Fruit fly (Drosophila melanogaster): Measurements from ENCODE around the gene WDR79.

Gene WDR79

dm6 chr2L:6118212-6118611, 9.4 kb downstream of the WDR79 start, which contains the start of gene CG31642:
Gene CG31642 (plus strand): TSS chr2L:6118512.
- TF ChIP-seq h (optimal IDR thresholded peaks at IDR 0.05) (no peak), psq (optimal IDR thresholded peaks at IDR 0.05) (no peak), Myc (optimal IDR thresholded peaks at IDR 0.05) (no peak)

DNA sequence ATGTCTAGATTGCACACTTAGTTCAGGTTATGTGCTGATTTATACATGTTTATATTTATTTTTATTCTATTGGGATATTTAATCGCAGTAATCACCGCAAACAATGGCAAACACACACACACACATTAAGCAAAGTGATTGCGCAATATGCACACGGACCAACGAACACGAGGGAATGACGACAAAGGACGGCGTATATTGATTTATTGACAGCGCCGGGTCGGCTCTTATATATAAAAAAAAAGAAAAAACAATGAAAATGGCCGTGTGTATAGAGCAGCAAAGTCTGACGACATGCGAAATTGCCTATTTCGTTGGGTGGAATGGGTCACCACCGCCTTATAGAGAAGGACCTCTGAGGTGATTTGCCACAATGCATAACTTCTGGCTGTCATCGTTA, 16.8 kb downstream of the WDR79 start:
- no peak for TF ChIP-seq insv (optimal IDR thresholded peaks at IDR 0.05)

DNA sequence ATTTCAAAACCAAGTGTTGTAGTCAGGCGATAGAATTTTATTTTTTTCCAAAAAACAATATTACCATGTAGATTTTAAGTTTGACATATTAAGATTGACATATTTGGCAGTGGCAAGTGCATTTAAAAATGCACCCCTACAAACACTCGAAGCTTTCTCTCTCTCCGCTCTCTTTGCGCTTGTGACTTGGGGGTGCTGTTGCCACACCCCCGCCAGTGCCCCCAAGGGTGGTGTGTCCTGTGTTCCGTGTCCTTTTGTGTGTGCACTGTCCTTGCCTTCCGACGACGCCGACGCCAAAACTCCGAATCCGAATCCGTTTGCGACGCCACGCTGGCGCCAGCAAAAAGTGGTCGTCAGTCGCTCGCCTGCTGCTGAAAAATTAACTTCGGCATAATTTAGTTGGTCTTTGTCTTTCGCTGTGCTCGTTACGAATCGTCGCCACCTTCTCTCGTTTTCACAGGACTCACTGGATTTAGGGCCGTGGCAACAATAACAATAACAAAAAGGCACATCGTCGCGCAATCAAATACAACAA, 18.2 kb downstream of the WDR79 start:
- TF ChIP-seq ttk (optimal IDR thresholded peaks at IDR 0.05), result no peak
- TF ChIP-seq Sin3A (optimal IDR thresholded peaks at IDR 0.05), result no peak
- TF ChIP-seq insv (optimal IDR thresholded peaks at IDR 0.05), result no peak
- no peak for TF ChIP-seq Myc (optimal IDR thresholded peaks at IDR 0.05)
- no peak for TF ChIP-seq psq (optimal IDR thresholded peaks at IDR 0.05)
- TF ChIP-seq h (optimal IDR thresholded peaks at IDR 0.05), result no peak

DNA sequence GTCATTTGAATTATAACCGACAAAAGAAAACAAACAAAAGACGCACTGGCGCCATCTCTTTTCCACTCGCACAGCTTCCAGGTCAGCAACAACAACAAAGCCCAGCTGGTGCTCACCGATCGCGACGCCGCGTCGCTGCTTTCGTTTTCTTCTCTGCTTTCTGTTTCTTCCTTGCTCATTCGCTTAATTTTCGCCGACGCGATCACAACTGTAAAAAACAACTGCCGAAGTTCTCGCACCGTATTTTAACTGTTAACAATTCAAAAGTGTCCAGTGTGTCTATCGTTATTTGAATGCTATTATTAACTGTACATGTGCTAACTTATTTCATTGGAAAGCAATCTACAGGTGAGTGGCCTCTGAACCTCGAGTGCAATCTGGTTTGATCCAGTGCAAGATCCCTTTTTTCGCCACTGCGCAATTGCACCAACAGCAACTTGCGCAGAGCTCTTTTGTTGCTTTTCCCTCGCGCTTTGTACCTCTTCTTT, 27.3 kb downstream of the WDR79 start, which contains the start of gene stai:
stai (plus strand) TSS at position 176 of the 488 bp plus-strand sequence.
- no peak for TF ChIP-seq h (optimal IDR thresholded peaks at IDR 0.05)
- TF ChIP-seq insv (optimal IDR thresholded peaks at IDR 0.05), result no peak
- no peak for TF ChIP-seq Myc (optimal IDR thresholded peaks at IDR 0.05)
- TF ChIP-seq psq (optimal IDR thresholded peaks at IDR 0.05), result no peak
- TF ChIP-seq ttk (optimal IDR thresholded peaks at IDR 0.05), result no peak
- TF ChIP-seq Sin3A (optimal IDR thresholded peaks at IDR 0.05), result no peak

dm6 chr2L:6099270-6099644, 28.3 kb downstream of the WDR79 start:
- TF ChIP-seq Sin3A (optimal IDR thresholded peaks at IDR 0.05) (no peak), insv (optimal IDR thresholded peaks at IDR 0.05) (no peak), h (optimal IDR thresholded peaks at IDR 0.05) (no peak), Myc (optimal IDR thresholded peaks at IDR 0.05) (no peak), psq (optimal IDR thresholded peaks at IDR 0.05) (no peak), ttk (optimal IDR thresholded peaks at IDR 0.05) (no peak)

- TF ChIP-seq Sin3A (optimal IDR thresholded peaks at IDR 0.05) (no peak), h (optimal IDR thresholded peaks at IDR 0.05) (no peak), insv (optimal IDR thresholded peaks at IDR 0.05) (no peak), Myc (optimal IDR thresholded peaks at IDR 0.05) (no peak), psq (optimal IDR thresholded peaks at IDR 0.05) (no peak), ttk (optimal IDR thresholded peaks at IDR 0.05) (no peak)
Measured at dm6 chr2L:6098479-6099269, 28.9 kb downstream of the WDR79 start, which contains the start of gene CG9175. Gene CG9175 (minus strand): TSS chr2L:6098966.

DNA sequence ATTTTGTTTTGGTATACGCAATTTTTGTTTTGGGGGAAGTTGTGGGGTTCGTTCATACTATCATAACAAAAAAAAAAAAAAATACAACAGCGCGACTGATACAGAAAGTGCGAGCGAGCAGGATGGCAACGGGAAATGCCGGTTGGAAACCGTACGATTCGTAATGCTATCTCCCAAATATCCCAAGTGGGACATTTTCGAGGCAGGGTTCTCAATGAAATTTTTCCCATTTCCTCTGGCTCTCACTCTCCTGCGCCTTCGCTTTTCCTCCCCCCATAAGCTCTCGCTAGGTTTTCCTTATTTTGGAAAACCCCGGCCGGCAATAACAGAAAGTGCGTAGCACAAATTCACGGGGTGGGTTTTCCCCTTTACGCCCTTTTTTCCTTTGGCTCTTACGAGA, 35.3 kb downstream of the WDR79 start:
- TF ChIP-seq h (optimal IDR thresholded peaks at IDR 0.05), result no peak
- TF ChIP-seq Sin3A (optimal IDR thresholded peaks at IDR 0.05), result no peak
- TF ChIP-seq Myc (optimal IDR thresholded peaks at IDR 0.05), result no peak
- no peak for TF ChIP-seq insv (optimal IDR thresholded peaks at IDR 0.05)
- TF ChIP-seq psq (optimal IDR thresholded peaks at IDR 0.05), result no peak
- TF ChIP-seq ttk (optimal IDR thresholded peaks at IDR 0.05), result no peak

dm6 chr2L:6090786-6091716, 36.5 kb downstream of the WDR79 start, which contains the start of gene CG45075:
Gene CG45075 (plus strand): TSS chr2L:6091412.
- TF ChIP-seq Myc (optimal IDR thresholded peaks at IDR 0.05) (no peak), ttk (optimal IDR thresholded peaks at IDR 0.05) (no peak), Sin3A (optimal IDR thresholded peaks at IDR 0.05) (no peak), psq (optimal IDR thresholded peaks at IDR 0.05) (no peak), insv (optimal IDR thresholded peaks at IDR 0.05) (no peak), h (optimal IDR thresholded peaks at IDR 0.05) (no peak)

DNA sequence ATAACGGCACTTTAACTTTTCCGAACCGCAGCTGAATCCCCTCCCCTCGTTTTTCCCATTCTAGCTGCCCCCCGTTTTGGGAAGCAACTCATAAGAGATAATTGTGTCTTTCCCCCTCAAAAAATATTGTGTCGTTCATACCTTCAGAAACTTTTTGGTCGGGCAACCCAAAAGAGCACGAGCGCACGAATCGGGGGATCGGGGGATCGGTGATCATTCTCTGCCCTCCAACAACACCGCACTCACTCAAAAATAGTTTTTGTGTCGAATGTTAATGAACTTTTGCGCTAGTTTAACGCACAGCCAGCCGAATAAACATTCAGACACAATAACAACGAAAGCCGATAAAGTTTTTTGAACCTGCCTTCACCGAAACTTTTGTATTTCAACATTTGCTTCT, 37.2 kb downstream of the WDR79 start:
- TF ChIP-seq h (optimal IDR thresholded peaks at IDR 0.05), result no peak
- no peak for TF ChIP-seq insv (optimal IDR thresholded peaks at IDR 0.05)
- TF ChIP-seq Sin3A (optimal IDR thresholded peaks at IDR 0.05), result no peak
- no peak for TF ChIP-seq psq (optimal IDR thresholded peaks at IDR 0.05)
- no peak for TF ChIP-seq Myc (optimal IDR thresholded peaks at IDR 0.05)
- no peak for TF ChIP-seq ttk (optimal IDR thresholded peaks at IDR 0.05)

DNA sequence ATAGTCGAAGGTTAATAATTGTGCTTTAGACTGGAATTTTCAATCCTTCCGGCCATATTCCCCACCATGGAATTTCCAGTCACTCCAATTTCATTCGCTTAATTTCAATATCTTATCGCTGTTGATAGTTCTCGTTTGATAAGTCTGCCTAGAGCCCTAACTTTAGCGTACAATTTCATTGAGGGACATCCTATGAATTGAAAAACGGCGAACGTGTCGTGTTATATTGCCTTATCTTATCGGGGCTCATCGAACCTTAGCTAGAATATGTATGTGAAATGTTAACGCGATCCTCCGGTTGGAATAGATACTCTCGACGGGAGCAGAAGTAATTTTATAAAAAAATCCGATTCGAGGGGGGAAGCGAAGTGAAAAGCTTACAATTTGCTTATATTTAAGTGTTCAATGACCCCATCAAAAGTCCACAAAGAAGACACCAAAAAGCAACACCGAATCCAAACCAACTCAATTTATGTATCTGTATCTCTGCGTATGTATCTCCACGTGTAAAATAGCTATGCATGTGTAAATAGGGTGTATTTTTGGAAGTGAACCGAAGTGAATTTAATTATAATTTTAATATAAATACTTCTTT, 37.9 kb downstream of the WDR79 start:
- TF ChIP-seq Sin3A (optimal IDR thresholded peaks at IDR 0.05) (no peak), ttk (optimal IDR thresholded peaks at IDR 0.05) (no peak), Myc (optimal IDR thresholded peaks at IDR 0.05) (no peak), h (optimal IDR thresholded peaks at IDR 0.05) (no peak), insv (optimal IDR thresholded peaks at IDR 0.05) (no peak), psq (optimal IDR thresholded peaks at IDR 0.05) (no peak)
